Fruit fly (Drosophila melanogaster) Kc167 (cell line): ENCODE data around the gene hfp.

Source experiments
- Myc ChIP-seq: fragments of >200 bp; optimal IDR thresholded peaks from 2 replicates; lab custom pipeline; 2017; ENCODE audit warnings: missing external identifiers
- Sin3A ChIP-seq: fragments of >200 bp; optimal IDR thresholded peaks from 2 replicates; lab custom pipeline; 2018; ENCODE audit warnings: missing external identifiers
- h ChIP-seq: fragments of >200 bp; optimal IDR thresholded peaks from 3 replicates; lab custom pipeline; 2018; ENCODE audit warnings: missing external identifiers
- insv ChIP-seq: fragments of >200 bp; optimal IDR thresholded peaks from 3 replicates; lab custom pipeline; 2018; ENCODE audit warnings: missing external identifiers
- psq ChIP-seq: fragments of >200 bp; optimal IDR thresholded peaks from 2 replicates; lab custom pipeline; 2017; ENCODE audit warnings: missing external identifiers
- ttk ChIP-seq: sonication (Bioruptor generic); optimal IDR thresholded peaks from 2 replicates; lab custom pipeline; 2017; ENCODE audit warnings: missing external identifiers

Gene hfp

DNA sequence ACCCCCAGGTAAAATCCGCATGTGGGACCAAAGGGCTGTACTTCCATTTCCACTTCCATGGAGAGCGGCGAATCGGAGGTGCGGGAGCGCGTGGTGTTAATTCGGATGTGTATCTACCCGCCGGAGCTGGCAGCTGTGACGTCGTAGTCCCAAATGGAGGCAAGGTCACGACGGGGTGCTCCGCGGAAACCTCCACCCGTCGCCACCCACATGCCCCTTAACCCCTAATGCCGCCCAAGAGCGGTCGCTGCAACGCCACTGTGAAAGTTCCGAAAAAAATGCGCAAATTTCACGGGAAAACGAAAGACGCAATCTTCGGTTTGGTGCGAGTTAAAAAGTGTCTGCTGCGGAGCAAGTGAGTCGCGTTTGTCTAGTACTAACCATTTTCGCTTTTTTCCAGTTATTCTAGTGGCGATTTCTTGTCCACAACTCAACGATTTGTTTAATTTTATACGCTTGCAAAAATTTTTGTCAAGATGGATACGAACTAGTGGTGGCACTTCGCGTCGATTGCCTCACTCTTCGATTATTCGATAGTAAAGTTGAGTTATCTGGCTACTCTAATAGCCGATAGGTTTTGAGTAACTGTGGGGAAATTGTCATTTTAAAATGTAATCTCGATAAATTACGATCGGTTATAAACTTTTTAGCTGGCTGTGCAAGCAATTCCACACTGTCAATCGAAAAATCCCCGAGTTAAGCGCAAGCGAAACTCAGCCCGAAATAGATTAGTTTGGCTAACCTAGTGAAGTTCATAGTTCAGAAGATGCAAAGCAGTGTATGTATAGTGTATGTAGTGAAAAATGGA lies at the start of gene hfp, which contains the start of gene Psa:
TSS of gene hfp (minus strand) at position 505 of the 808 bp plus-strand sequence.
TSS of gene Psa (plus strand) at position 758 of the 808 bp plus-strand sequence.
- TF ChIP-seq Sin3A (lab: Kevin White, UChicago) (no peak), h (lab: Kevin White, UChicago) (no peak), Myc (lab: Kevin White, UChicago) (no peak), ttk (lab: Kevin White, UChicago) (no peak), insv (lab: Kevin White, UChicago) (no peak), psq (lab: Kevin White, UChicago) (no peak)

dm6 chr3L:1550914-1551313 lies 48.5 kb upstream of the hfp start:
- TF ChIP-seq Sin3A (lab: Kevin White, UChicago) (no peak), psq (lab: Kevin White, UChicago) (no peak), Myc (lab: Kevin White, UChicago) (no peak)

DNA sequence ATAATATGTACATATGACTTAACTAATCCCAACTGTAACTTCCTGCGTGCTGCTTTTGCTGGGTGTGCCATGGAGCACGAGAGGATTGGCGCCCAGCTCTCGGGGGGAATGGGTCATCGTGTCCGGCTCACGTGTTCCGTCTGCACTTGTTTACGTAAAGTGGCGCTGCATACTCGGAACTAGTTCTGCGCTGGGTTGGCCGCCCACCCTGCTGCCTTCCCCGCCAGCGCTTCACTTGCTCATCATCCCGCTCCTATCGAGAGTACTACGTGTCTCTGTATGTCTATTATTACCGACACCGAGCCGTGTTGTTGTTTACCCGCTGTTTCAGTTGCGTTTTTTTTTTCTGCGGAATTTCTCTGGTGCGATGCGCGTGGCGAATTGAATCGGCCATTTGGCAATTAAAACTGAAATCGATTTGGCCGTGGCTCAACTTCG lies 47.3 kb upstream of the hfp start:
- TF ChIP-seq Sin3A (lab: Kevin White, UChicago) (no peak), psq (lab: Kevin White, UChicago) (no peak), h (lab: Kevin White, UChicago) (no peak), ttk (lab: Kevin White, UChicago) (no peak), Myc (lab: Kevin White, UChicago) (no peak), insv (lab: Kevin White, UChicago) (no peak)

DNA sequence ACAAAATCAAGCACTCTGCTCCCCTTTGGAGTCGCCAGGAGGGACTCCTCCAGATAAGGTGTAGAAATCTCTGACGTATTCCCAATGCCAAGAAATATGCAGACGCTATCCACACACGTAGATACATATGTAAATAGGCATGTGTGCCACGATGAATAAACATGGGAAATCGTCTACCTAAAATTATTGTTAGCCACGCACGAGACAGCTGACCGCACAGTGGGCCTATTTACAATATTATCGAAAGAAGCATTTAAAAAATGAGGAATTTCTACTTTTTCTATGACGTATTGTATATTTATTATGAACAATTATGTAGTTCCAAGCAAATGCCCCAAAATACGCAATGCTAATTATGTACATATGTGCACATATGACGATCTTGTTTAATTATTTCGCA lies 46.8 kb upstream of the hfp start:
- TF ChIP-seq psq (lab: Kevin White, UChicago) (no peak), Sin3A (lab: Kevin White, UChicago) (no peak), Myc (lab: Kevin White, UChicago) (no peak), insv (lab: Kevin White, UChicago) (no peak), h (lab: Kevin White, UChicago) (no peak), ttk (lab: Kevin White, UChicago) (no peak)

dm6 chr3L:1548345-1548970 lies 46.1 kb upstream of the hfp start:
- no peak for TF ChIP-seq insv (lab: Kevin White, UChicago)
- no peak for TF ChIP-seq Sin3A (lab: Kevin White, UChicago)
- no peak for TF ChIP-seq ttk (lab: Kevin White, UChicago)
- TF ChIP-seq h (lab: Kevin White, UChicago) = no peak
- no peak for TF ChIP-seq psq (lab: Kevin White, UChicago)
- TF ChIP-seq Myc (lab: Kevin White, UChicago) = no peak

DNA sequence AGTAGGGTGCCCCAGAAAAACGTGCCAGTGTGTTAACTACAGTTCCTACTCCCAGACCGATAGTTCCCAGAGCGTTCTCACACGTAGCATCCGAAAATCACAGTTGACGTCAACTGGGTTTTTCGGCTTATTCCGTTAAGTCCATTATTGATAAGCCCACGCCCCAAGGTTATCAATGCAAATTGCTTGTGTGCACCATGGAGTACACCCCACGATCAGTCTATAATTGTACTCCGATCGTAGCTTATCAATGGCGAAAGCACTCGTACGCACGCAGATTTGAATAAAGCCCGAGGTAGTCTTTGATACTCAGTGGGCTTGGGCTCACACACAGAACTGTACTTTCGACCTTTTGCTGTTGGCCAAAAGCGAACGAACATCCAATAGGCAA lies 44.7 kb upstream of the hfp start:
- no peak for TF ChIP-seq psq (lab: Kevin White, UChicago)
- no peak for TF ChIP-seq h (lab: Kevin White, UChicago)
- no peak for TF ChIP-seq Myc (lab: Kevin White, UChicago)

DNA sequence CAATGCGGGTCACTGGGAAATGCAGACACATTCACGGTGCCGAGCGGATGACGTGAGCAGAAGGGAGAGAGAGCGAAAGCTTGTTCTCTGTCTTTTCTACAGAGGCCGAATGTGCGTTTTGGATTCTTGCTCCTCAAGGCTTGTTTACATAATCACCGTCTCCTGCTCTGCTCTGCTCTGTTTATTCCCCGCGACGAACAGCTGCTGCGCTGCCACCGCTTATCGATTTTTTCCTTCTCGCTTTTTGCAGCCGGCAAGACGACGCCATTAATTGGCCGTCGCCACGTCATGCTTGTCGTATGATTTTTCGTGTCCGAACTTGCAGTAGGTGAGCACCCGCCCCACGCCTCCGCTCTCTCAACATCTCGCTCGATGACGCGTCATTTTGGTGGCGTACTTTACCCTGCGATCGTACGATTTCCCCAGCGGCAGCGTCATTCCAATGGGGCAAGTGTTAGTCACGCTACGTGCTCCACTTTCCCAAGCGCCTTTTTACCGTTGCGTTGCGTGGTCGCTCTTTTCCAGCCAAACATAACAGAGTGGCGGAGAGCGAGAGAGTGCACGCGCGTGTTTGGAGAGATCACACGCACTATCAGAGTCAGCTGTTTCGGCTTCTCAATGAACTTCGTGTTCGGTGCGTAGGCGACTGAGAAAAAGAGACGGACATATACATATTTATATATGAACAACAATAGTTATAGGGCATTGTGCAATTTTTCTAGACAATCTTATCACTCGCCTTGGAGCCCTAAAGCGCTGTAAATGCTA lies 44.1 kb upstream of the hfp start:
- TF ChIP-seq psq (lab: Kevin White, UChicago) (no peak), Sin3A (lab: Kevin White, UChicago) (no peak), ttk (lab: Kevin White, UChicago) (no peak), Myc (lab: Kevin White, UChicago) (no peak), insv (lab: Kevin White, UChicago) (no peak), h (lab: Kevin White, UChicago) (no peak)

- TF ChIP-seq Sin3A (lab: Kevin White, UChicago) (no peak), psq (lab: Kevin White, UChicago) (peak; percentile 72)
Measured at dm6 chr3L:1545693-1546329, 43.4 kb upstream of the hfp start, which contains the start of the genes CG32313 and Pcyt1. Gene CG32313, minus strand, starts transcription at chr3L:1545743. Gene Pcyt1, plus strand, starts transcription at chr3L:1546092.

DNA sequence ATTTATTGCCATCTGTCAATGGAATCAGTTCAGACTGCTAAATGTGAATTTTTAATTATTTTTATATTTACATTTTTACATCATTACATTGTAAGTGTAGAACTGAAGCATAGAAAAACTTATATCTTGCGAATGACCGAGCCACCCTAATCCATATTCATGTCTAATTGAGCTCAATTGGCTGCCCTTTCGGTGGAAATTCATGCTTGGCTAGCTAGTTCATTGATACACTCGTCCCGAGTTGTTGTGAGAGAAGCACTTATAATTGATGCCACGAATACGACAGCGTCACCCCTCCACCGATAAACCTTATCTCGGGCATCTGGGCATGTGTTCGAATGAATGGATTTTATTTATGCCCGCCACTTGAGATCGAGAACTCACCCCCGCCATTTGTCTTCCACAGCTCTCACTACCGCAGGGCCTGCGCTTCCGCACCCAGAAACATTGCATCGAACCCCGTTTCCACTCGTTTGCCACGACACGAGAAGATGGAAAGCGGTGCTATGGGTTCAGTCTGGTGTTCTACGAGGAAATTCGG lies 36.0 kb upstream of the hfp start:
- no peak for TF ChIP-seq Sin3A (lab: Kevin White, UChicago)
- no peak for TF ChIP-seq Myc (lab: Kevin White, UChicago)
- no peak for TF ChIP-seq psq (lab: Kevin White, UChicago)
- no peak for TF ChIP-seq ttk (lab: Kevin White, UChicago)
- TF ChIP-seq insv (lab: Kevin White, UChicago) = no peak
- no peak for TF ChIP-seq h (lab: Kevin White, UChicago)

DNA sequence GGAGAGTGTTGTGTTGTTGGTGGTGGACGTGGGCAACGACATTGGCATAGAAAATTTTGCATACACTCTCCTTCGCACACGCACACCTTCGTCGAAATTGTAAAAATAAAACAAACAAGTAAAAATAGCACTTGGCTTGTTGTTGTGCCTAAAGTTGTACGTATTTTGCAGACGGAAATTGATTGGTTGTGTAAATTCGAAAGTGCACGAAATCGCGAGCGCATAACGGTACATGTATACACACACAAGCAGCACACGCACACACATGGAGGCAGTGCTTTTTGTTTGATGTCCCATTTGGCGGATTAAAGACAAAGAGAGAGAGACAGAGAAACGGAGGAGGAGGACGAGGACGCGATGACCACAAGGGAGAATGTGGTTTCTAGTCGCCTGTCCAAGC lies 35.0 kb upstream of the hfp start:
- TF ChIP-seq Myc (lab: Kevin White, UChicago) (no peak), h (lab: Kevin White, UChicago) (no peak), Sin3A (lab: Kevin White, UChicago) (no peak), ttk (lab: Kevin White, UChicago) (no peak), insv (lab: Kevin White, UChicago) (no peak), psq (lab: Kevin White, UChicago) (no peak)
